Fruit fly (Drosophila melanogaster) whole organism, larva: ENCODE measurements around the gene elg1.

Experiments
- noc ChIP-seq: fragments of 200-800 bp; sonication (Bioruptor generic); optimal IDR thresholded peaks from 3 replicates; lab custom pipeline; 2019; ENCODE audit warnings: missing biosample characterization, mild to moderate bottlenecking, missing genetic modification characterization, moderate library complexity

The elg1 gene

DNA sequence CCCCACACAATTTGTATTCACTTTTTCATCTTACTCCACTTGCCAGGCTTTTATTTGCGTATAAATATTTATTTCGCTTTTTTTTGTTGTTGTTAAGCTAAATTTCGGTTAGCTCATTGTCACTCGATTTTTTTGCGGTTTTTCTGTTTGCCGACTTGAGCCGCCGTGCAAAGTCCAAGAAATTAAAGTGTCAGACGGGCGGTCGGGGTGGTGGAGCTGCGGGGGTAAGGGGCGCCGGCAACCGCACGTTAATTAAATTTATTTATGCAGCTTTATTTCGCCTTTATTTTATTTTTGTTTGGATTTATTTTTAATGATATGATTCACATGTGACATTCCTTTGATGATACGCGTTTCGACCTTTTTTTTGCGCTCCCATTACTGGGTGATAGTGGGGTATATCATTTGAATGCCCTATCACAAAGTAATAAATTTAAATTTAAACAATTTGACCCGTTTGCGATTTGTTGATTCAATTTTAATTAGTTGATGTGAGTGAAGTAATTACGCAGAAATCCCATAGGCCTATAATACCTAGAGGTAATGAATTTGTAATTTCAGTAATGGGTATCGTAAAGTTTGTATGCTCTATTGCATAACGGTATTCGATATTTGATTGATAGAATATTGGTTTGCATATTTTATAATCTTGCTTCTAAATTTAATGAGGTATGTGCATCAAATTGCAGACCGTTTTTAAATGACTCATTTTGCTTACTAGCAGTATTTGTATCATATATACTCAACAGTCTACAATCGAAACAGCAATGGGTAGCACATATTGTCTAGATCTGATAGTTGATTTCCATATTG lies 33.7 kb downstream of the elg1 start:
- TF ChIP-seq noc, result peak; percentile 89

DNA sequence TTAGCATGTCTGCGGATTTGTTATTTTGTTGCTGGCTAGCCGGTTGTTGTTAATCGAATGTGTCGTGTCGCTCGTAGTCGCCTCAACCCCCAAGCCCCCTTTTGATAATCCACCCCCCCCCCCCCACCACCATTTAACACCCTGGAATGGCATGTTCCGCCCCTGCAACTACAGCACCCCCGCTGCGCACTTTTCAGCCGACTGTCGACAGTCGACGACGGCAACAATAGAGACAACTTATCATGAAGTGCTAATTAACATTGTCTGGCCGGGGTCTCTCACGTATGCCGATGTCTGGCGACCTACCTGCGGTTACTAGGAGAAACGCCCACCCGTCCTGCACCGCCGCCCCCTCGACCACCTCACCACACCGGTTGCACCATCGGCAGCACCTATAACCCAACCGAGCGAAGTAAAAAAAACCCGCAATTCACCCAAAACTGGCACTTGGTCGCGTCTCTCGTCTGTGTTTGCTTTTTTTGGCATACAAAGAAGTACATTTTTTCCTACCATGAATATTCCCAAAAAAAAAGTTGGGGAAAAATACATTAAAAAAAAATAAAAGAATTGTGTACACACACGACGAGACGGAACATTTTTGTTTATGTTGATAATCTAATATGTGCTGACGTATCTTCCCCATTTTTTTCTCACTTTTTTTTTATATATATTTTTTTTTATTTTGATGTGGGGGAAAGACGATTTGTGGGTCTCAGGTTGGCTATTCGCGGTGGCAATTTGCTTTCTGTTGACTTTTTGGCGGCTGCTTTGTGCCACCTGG lies 34.6 kb downstream of the elg1 start:
- peak; percentile 8 for TF ChIP-seq noc

DNA sequence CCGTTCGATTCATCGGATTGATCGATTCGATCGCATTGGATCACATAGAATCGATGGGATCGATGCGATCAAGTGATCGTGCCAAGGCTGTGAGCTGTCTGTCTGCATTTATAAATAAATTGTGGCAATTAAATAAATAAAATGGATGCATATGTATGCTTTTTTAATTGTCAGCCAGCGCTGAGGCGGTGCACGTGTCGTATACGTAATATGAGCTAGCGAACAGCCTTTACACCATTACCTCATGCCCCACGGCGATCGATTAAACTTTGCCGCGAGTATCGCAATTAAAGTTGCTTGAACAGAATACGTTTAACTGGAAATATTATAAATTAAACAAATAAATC lies 35.1 kb downstream of the elg1 start:
- TF ChIP-seq noc, result no peak

- TF ChIP-seq noc, result no peak
Observed at dm6 chr3L:16167723-16168386, 36.0 kb downstream of the elg1 start.

- TF ChIP-seq noc, result no peak
Observed at dm6 chr3L:16168503-16169189, 36.8 kb downstream of the elg1 start.

DNA sequence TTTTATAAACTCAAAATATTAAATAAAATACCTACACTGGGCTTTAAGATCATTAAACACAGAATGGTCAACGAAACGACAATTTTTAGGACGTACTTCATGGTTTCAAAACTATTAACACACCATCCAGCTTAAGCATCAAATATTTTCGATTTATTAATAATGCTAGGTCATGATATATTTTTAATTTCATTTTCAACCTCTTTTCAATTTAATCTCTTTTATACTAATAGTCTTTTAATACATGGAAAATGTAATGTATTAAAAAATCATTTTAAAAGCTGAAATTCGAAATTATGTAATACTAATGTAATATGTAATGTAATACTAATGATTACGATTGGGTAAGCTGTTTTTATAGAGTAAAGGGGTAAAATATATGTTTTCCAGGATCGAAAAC lies 38.2 kb downstream of the elg1 start, which contains the start of gene CG33796:
TSS of gene CG33796 (minus strand) at position 101 of the 400 bp plus-strand sequence.
- no peak for TF ChIP-seq noc

DNA sequence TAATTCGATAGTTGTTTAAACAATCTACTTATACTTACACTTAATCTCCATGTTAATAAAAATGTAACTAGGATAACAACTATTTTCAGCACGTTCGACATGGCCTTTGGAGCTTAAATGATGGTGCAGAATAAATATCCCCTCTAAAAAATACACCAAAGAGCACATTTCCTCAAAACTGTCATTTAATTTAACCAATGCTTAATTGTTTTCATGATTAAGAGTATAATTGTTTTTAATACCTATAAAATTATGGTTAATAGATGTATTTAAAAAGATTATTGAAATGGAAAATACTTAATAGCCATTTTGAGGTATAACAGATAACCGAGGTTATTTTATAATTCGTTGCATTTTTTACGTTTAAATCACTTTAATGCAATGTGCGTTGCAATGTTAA lies 39.5 kb downstream of the elg1 start, which contains the start of gene CG33795:
TSS of gene CG33795 (minus strand) at position 101 of the 400 bp plus-strand sequence.
- no peak for TF ChIP-seq noc

dm6 chr3L:16172381-16172780 lies 40.6 kb downstream of the elg1 start:
- no peak for TF ChIP-seq noc

DNA sequence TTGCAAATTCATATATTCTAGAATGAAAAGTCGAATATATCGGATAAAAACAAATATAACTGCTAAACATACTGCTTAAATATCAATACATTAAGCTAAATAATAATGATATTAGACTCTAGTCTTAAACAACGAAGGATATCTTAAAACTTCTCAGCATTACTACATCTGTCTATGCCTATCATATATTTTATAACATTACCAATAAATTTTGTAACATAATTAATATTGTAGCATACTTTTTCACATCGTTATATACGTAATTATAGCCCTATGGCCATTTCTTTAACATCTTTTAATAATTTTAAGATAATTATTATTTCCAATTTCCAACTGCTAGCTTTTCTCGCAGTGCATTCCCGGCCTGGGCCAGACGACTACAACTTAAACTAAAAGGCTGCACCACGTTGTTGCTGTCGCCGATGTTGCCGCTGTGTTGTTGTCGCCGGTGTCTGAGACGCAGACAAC lies 41.0 kb downstream of the elg1 start:
- TF ChIP-seq noc, result no peak

dm6 chr3L:16173818-16174601 lies 42.2 kb downstream of the elg1 start:
- no peak for TF ChIP-seq noc

- TF ChIP-seq noc, result no peak
Observed at dm6 chr3L:16174778-16175177, 43.0 kb downstream of the elg1 start.

DNA sequence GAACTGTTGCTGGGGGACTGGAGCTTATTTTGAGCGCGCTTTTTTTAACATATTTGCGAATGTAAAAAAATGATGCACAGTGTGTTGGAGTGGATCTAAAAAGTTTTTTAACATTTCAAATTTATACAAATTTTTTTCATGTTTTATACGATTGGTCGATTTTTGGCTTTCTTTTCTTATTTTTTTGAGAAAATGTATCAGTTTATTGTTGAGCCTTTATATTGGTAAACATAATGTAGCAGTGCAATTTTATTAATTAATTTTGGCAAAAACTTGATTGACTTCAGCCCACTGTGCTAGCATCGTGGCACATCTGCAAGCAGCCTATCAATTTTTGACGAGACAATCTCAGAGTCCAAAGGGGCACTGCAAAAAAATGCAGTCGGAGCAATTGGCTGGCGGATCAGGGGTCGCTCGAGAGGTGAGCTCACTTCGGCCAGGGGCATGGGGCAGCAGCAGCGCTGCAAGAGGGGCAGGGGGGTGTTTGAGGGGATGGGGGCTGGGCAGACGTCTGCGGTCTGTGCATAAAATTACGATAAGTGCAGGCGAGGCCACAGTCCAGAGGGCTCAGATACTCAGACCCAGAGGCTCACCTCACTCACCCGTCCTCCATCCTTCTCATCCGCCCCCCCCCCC lies 43.9 kb downstream of the elg1 start:
- no peak for TF ChIP-seq noc

- no peak for TF ChIP-seq noc
Observed at dm6 chr3L:16176492-16176891, 44.7 kb downstream of the elg1 start.

dm6 chr3L:16177309-16177708 lies 45.5 kb downstream of the elg1 start:
- no peak for TF ChIP-seq noc

DNA sequence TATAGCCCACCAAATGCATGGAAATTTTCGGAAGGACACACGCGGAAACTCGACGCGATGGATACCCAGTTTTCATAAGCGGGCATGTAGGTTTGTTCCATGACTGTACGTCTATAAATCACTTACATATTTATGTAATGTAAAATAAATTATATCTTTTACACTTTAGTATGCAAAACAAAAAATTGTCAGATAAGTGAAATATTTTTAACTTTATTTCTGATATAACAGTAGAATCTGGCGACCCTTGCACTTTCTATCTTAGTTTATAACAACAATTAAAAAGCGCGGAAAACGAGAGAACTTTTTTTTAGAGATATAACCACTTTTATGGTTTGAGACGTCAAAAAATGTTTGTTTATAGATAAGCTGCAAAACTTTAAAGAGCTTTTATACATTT lies 45.9 kb downstream of the elg1 start:
- TF ChIP-seq noc, result no peak
